Worm (Caenorhabditis elegans) whole organism, L1 larva: ENCODE results near the gene T14B4.3.

Experiments used
- C16A3.4 ChIP-seq: fragments of 150-350 bp; optimal IDR thresholded peaks from 2 replicates; lab custom pipeline; 2014; ENCODE audit warnings: missing biosample characterization, missing genetic modification characterization
- C34B4.2 ChIP-seq: sonication (generic microtip); optimal IDR thresholded peaks from 2 replicates; lab custom pipeline; 2017; ENCODE audit warnings: mild to moderate bottlenecking, missing genetic modification characterization, missing compliant biosample characterization
- F16B12.6 ChIP-seq: fragments of 150-350 bp; optimal IDR thresholded peaks from 2 replicates; lab custom pipeline; 2014; ENCODE audit warnings: missing biosample characterization, missing genetic modification characterization
- ama-1 ChIP-seq: fragments of 150-350 bp; optimal IDR thresholded peaks from 2 replicates; lab custom pipeline; 2014
- blmp-1 ChIP-seq: fragments of 150-350 bp; optimal IDR thresholded peaks from 2 replicates; lab custom pipeline; 2014; ENCODE audit warnings: missing biosample characterization, missing genetic modification characterization
- ceh-63 ChIP-seq: fragments of 200-800 bp; sonication (Bioruptor generic); optimal IDR thresholded peaks from 2 replicates; lab custom pipeline; 2018; ENCODE audit warnings: mild to moderate bottlenecking, missing genetic modification characterization, missing compliant biosample characterization
- ceh-8 ChIP-seq: fragments of 200-800 bp; sonication (Bioruptor generic); optimal IDR thresholded peaks from 2 replicates; lab custom pipeline; 2018; ENCODE audit warnings: mild to moderate bottlenecking, missing genetic modification characterization, moderate library complexity, missing compliant biosample characterization
- ceh-82 ChIP-seq, 3 experiments: fragments of 150-350 bp in 1 of 3; sonication (generic microtip) in 2 of 3; optimal IDR thresholded peaks; 2 replicates each; lab custom pipeline; 2014 to 2017; ENCODE audit warnings: missing biosample characterization in 3 of 3, missing genetic modification characterization in 3 of 3
- ceh-88 ChIP-seq: fragments of 200-800 bp; sonication (Bioruptor generic); IDR thresholded peaks from 2 replicates; pipeline ENCODE4 v1.3.6; 2022; ENCODE audit warnings: missing genetic modification characterization, missing compliant biosample characterization
- ceh-90 ChIP-seq: sonication (generic microtip); optimal IDR thresholded peaks from 2 replicates; lab custom pipeline; 2016; ENCODE audit warnings: missing genetic modification characterization, missing compliant biosample characterization
- dpl-1 ChIP-seq, 3 experiments: fragments of 150-350 bp in 2 of 3; sonication (generic microtip) in 1 of 3; optimal IDR thresholded peaks; 2 replicates each; lab custom pipeline; 2014 to 2017; ENCODE audit warnings: missing biosample characterization in 3 of 3, missing genetic modification characterization in 3 of 3, missing genetic modification reagents in 3 of 3
- efl-1 ChIP-seq, 4 experiments: fragments of 150-350 bp; optimal IDR thresholded peaks in 3 of 4; peaks in 1 of 4; 1 replicate in 1 of 4; 2 replicates in 3 of 4; lab custom pipeline; 2014; ENCODE audit warnings: missing biosample characterization in 2 of 4, missing genetic modification characterization in 2 of 4, missing genetic modification reagents in 2 of 4
- efl-3 ChIP-seq: fragments of 200-800 bp; sonication (Bioruptor generic); optimal IDR thresholded peaks from 2 replicates; lab custom pipeline; 2018; ENCODE audit warnings: mild to moderate bottlenecking, missing genetic modification characterization, missing compliant biosample characterization
- egl-13 ChIP-seq: sonication (generic microtip); optimal IDR thresholded peaks from 2 replicates; lab custom pipeline; 2016; ENCODE audit warnings: missing genotype, missing genetic modification reagents, missing genetic modification characterization, missing compliant biosample characterization
- fkh-10 ChIP-seq: sonication (generic microtip); optimal IDR thresholded peaks from 2 replicates; lab custom pipeline; 2017; ENCODE audit warnings: missing biosample characterization, missing genetic modification reagents, missing genetic modification characterization
- fkh-4 ChIP-seq: sonication (generic microtip); optimal IDR thresholded peaks from 2 replicates; lab custom pipeline; 2016; ENCODE audit warnings: missing compliant biosample characterization, missing genetic modification characterization, borderline replicate concordance
- fkh-8 ChIP-seq: sonication (generic microtip); optimal IDR thresholded peaks from 2 replicates; lab custom pipeline; 2016; ENCODE audit warnings: mild to moderate bottlenecking, missing genetic modification characterization, missing compliant biosample characterization
- fos-1 ChIP-seq: fragments of 150-350 bp; optimal IDR thresholded peaks from 2 replicates; lab custom pipeline; 2014; ENCODE audit warnings: missing biosample characterization, missing genetic modification characterization
- hlh-17 ChIP-seq: fragments of 200-800 bp; sonication (Bioruptor generic); optimal IDR thresholded peaks from 2 replicates; lab custom pipeline; 2018; ENCODE audit warnings: missing genetic modification characterization, mild to moderate bottlenecking, missing compliant biosample characterization, moderate library complexity, borderline replicate concordance
- hlh-4 ChIP-seq: sonication (generic microtip); optimal IDR thresholded peaks from 2 replicates; lab custom pipeline; 2016; ENCODE audit warnings: mild to moderate bottlenecking, missing genetic modification characterization, missing compliant biosample characterization
- lin-14 ChIP-seq: fragments of 200-800 bp; sonication (Bioruptor generic); optimal IDR thresholded peaks from 2 replicates; lab custom pipeline; 2018; ENCODE audit warnings: mild to moderate bottlenecking, missing genetic modification characterization, moderate library complexity, missing compliant biosample characterization
- lin-35 ChIP-seq, 2 experiments: fragments of 150-350 bp; optimal IDR thresholded peaks; 2 replicates each; lab custom pipeline; 2014; ENCODE audit warnings: missing biosample characterization in 2 of 2, missing genetic modification characterization in 2 of 2, missing genetic modification reagents in 2 of 2
- mdl-1 ChIP-seq, 2 experiments: fragments of 150-350 bp; optimal IDR thresholded peaks; 2 replicates each; lab custom pipeline; 2014 to 2017; ENCODE audit warnings: missing biosample characterization in 2 of 2, missing genetic modification characterization in 2 of 2, inconsistent platforms in 1 of 2
- mef-2 ChIP-seq: fragments of 150-350 bp; optimal IDR thresholded peaks from 2 replicates; lab custom pipeline; 2014; ENCODE audit warnings: missing biosample characterization, missing genetic modification characterization
- nhr-12 ChIP-seq: sonication (generic microtip); optimal IDR thresholded peaks from 2 replicates; lab custom pipeline; 2017; ENCODE audit warnings: missing biosample characterization, missing genetic modification characterization
- nhr-237 ChIP-seq: fragments of 150-350 bp; optimal IDR thresholded peaks from 2 replicates; lab custom pipeline; 2014; ENCODE audit warnings: missing biosample characterization, missing genetic modification characterization
- nhr-28 ChIP-seq: fragments of 150-350 bp; optimal IDR thresholded peaks from 2 replicates; lab custom pipeline; 2014; ENCODE audit warnings: missing biosample characterization, missing genetic modification characterization
- nhr-47 ChIP-seq: sonication (generic microtip); optimal IDR thresholded peaks from 2 replicates; lab custom pipeline; 2016; ENCODE audit warnings: mild to moderate bottlenecking, missing genetic modification characterization, moderate library complexity, missing compliant biosample characterization
- nhr-71 ChIP-seq: sonication (generic microtip); optimal IDR thresholded peaks from 2 replicates; lab custom pipeline; 2016; ENCODE audit warnings: mild to moderate bottlenecking, missing genetic modification characterization, moderate library complexity, missing compliant biosample characterization
- nhr-77 ChIP-seq: fragments of 150-350 bp; optimal IDR thresholded peaks from 2 replicates; lab custom pipeline; 2014; ENCODE audit warnings: missing biosample characterization, missing genetic modification characterization
- nhr-84 ChIP-seq: sonication (generic microtip); optimal IDR thresholded peaks from 2 replicates; lab custom pipeline; 2017; ENCODE audit warnings: missing biosample characterization, missing genetic modification characterization
- nhr-85 ChIP-seq: sonication (generic microtip); peaks from one replicate; lab custom pipeline; 2016; ENCODE audit warnings: missing genetic modification characterization, inconsistent platforms, missing compliant biosample characterization
- nhr-90 ChIP-seq: sonication (generic microtip); optimal IDR thresholded peaks from 2 replicates; lab custom pipeline; 2016; ENCODE audit warnings: mild to moderate bottlenecking, missing genetic modification characterization, missing compliant biosample characterization; ENCODE audit not compliant: poor library complexity
- pag-3 ChIP-seq: sonication (generic microtip); optimal IDR thresholded peaks from 2 replicates; lab custom pipeline; 2017; ENCODE audit warnings: missing genetic modification characterization, mild to moderate bottlenecking, missing compliant biosample characterization, antibody characterized with exemption, borderline replicate concordance; ENCODE audit not compliant: insufficient read depth
- pax-3 ChIP-seq: fragments of 200-800 bp; sonication (Bioruptor generic); optimal IDR thresholded peaks from 2 replicates; lab custom pipeline; 2018; ENCODE audit warnings: mild to moderate bottlenecking, missing genetic modification characterization, moderate library complexity, missing compliant biosample characterization
- pqm-1 ChIP-seq: sonication (generic microtip); optimal IDR thresholded peaks from 3 replicates; lab custom pipeline; 2017; ENCODE audit warnings: missing biosample characterization, missing genetic modification characterization
- rnt-1 ChIP-seq: sonication (generic microtip); optimal IDR thresholded peaks from 2 replicates; lab custom pipeline; 2016; ENCODE audit warnings: mild to moderate bottlenecking, missing genetic modification characterization, moderate library complexity, missing compliant biosample characterization
- snu-23 ChIP-seq: sonication (generic microtip); optimal IDR thresholded peaks from 2 replicates; lab custom pipeline; 2016; ENCODE audit warnings: missing genetic modification characterization, missing compliant biosample characterization
- sptf-1 ChIP-seq: fragments of 150-350 bp; optimal IDR thresholded peaks from 2 replicates; lab custom pipeline; 2014; ENCODE audit warnings: missing biosample characterization, missing genetic modification characterization
- sup-37 ChIP-seq: fragments of 200-800 bp; sonication (Bioruptor generic); optimal IDR thresholded peaks from 2 replicates; lab custom pipeline; 2018; ENCODE audit warnings: mild to moderate bottlenecking, missing genetic modification characterization, missing compliant biosample characterization
- swsn-7 ChIP-seq: sonication (generic microtip); optimal IDR thresholded peaks from 2 replicates; lab custom pipeline; 2016; ENCODE audit warnings: missing genetic modification characterization, missing compliant biosample characterization
- tbx-2 ChIP-seq: sonication (generic microtip); optimal IDR thresholded peaks from 2 replicates; lab custom pipeline; 2016; ENCODE audit warnings: missing genetic modification characterization, missing compliant biosample characterization
- tlp-1 ChIP-seq: fragments of 150-350 bp; optimal IDR thresholded peaks from 2 replicates; lab custom pipeline; 2014; ENCODE audit warnings: missing biosample characterization, missing genetic modification characterization
- unc-130 ChIP-seq: fragments of 150-350 bp; optimal IDR thresholded peaks from 2 replicates; lab custom pipeline; 2017; ENCODE audit warnings: missing biosample characterization, missing genetic modification characterization, inconsistent platforms
- unc-30 ChIP-seq: sonication (generic microtip); optimal IDR thresholded peaks from 2 replicates; lab custom pipeline; 2017; ENCODE audit warnings: missing biosample characterization, missing genetic modification characterization
- unc-62 ChIP-seq: fragments of 150-350 bp; optimal IDR thresholded peaks from 2 replicates; lab custom pipeline; 2014; ENCODE audit warnings: missing biosample characterization, missing genetic modification reagents, missing genetic modification characterization
- unc-98 ChIP-seq: fragments of 200-800 bp; sonication (Bioruptor generic); IDR thresholded peaks from 2 replicates; pipeline ENCODE4 v1.3.6; 2022; ENCODE audit warnings: missing genetic modification characterization, missing compliant biosample characterization
- xbp-1 ChIP-seq: sonication (generic microtip); optimal IDR thresholded peaks from 2 replicates; lab custom pipeline; 2016; ENCODE audit warnings: missing genetic modification characterization, missing compliant biosample characterization
- zag-1 ChIP-seq: fragments of 150-350 bp; optimal IDR thresholded peaks from 2 replicates; lab custom pipeline; 2014; ENCODE audit warnings: missing biosample characterization, missing genetic modification characterization
- ztf-11 ChIP-seq, 2 experiments: sonication (generic microtip); optimal IDR thresholded peaks; 2 replicates each; lab custom pipeline; 2016 to 2017; ENCODE audit warnings: missing genetic modification characterization in 2 of 2, missing biosample characterization in 1 of 2, missing compliant biosample characterization in 1 of 2
- ztf-4 ChIP-seq: fragments of 150-350 bp; optimal IDR thresholded peaks from 2 replicates; lab custom pipeline; 2014; ENCODE audit warnings: missing biosample characterization, missing genetic modification characterization

Gene T14B4.3

ce11 chrII:6707496-6708260, 27.1 kb upstream of the T14B4.3 start (continued):
- TF ChIP-seq zag-1 (no peak), dpl-1 (GFP tag; optimal IDR thresholded peaks at IDR 0.05; lab: Kevin White, UChicago) (no peak), lin-35 (GFP tag; optimal IDR thresholded peaks at IDR 0.05; lab: Kevin White, UChicago) (peak in 1 of 2 experiments; percentile 2), sup-37 (GFP tag; lab: Kevin White, UChicago) (no peak), efl-3 (GFP tag; lab: Kevin White, UChicago) (no peak), nhr-237 (tag; lab: Kevin White, UChicago) (no peak), pqm-1 (tag; lab: Kevin White, UChicago) (no peak), nhr-84 (tag; lab: Kevin White, UChicago) (no peak), lin-14 (GFP tag; lab: Kevin White, UChicago) (peak; percentile 92), egl-13 (tag; lab: Kevin White, UChicago) (no peak), ama-1 (lab: Kevin White, UChicago) (no peak), mef-2 (tag; lab: Kevin White, UChicago) (no peak), ceh-63 (GFP tag; lab: Kevin White, UChicago) (no peak), pag-3 (tag; lab: Kevin White, UChicago) (no peak), ztf-4 (no peak), ceh-88 (GFP tag; lab: Robert Waterston, UW) (no peak), ceh-8 (no peak), tlp-1 (no peak), blmp-1 (peak; percentile 61), sptf-1 (tag; lab: Kevin White, UChicago) (no peak), nhr-28 (tag; lab: Kevin White, UChicago) (no peak), ceh-90 (tag; lab: Kevin White, UChicago) (no peak), nhr-90 (tag; lab: Kevin White, UChicago) (no peak), F16B12.6 (no peak), mdl-1 (tag; optimal IDR thresholded peaks at IDR 0.05; lab: Kevin White, UChicago) (no peak), hlh-4 (tag; lab: Kevin White, UChicago) (no peak), swsn-7 (tag; lab: Kevin White, UChicago) (peak; percentile 20), nhr-71 (tag; lab: Kevin White, UChicago) (peak; percentile 74), fos-1 (tag; lab: Kevin White, UChicago) (no peak), unc-130 (tag; lab: Kevin White, UChicago) (peak; percentile 50), unc-62 (no peak), nhr-47 (tag; lab: Kevin White, UChicago) (peak; percentile 24), fkh-8 (no peak), nhr-85 (tag; lab: Kevin White, UChicago) (no peak), C34B4.2 (tag; lab: Kevin White, UChicago) (no peak), rnt-1 (peak; percentile 85), fkh-4 (tag; lab: Kevin White, UChicago) (no peak), tbx-2 (tag; lab: Kevin White, UChicago) (peak; percentile 49), ceh-82 (tag; optimal IDR thresholded peaks at IDR 0.05; lab: Kevin White, UChicago) (peak in 1 of 3 experiments; percentile 1), hlh-17 (GFP tag; lab: Kevin White, UChicago) (no peak), fkh-10 (no peak), xbp-1 (tag; lab: Kevin White, UChicago) (no peak), nhr-12 (tag; lab: Kevin White, UChicago) (no peak), pax-3 (tag; lab: Kevin White, UChicago) (no peak), unc-98 (GFP tag; lab: Robert Waterston, UW) (no peak), snu-23 (GFP tag; lab: Kevin White, UChicago) (peak; percentile 28), unc-30 (tag; lab: Kevin White, UChicago) (no peak), efl-1 (optimal IDR thresholded peaks at IDR 0.05; lab: Kevin White, UChicago) (peak in 1 of 2 experiments; percentile 11), efl-1 (GFP tag; optimal IDR thresholded peaks at IDR 0.05 in 1 of 2; lab: Kevin White, UChicago) (peak in 1 of 2 experiments; percentile 59), C16A3.4 (tag; lab: Kevin White, UChicago) (no peak), nhr-77 (no peak), ztf-11 (tag; optimal IDR thresholded peaks at IDR 0.05; lab: Kevin White, UChicago) (no peak)
